Worm (Caenorhabditis elegans): Measurements from ENCODE around the gene apc-17.

DNA sequence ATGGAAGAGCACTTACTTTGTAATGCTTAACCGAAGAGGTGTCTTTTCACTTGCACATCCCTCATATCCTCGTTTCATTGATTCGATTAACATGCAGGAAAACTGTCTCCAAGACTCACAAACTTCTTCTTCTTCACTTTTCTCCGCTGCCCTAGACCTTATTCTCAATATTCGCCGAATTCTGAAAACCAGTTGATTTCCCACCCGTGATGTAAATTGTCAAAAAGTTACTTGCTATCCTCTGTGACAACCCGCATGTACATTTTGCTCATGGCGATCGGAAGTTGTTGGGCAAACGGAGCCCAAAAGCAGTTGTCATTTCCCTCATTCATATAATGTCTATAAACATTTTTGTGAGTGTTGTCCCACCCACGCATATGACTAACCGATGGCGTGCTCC, 2.5 kb downstream of the apc-17 start:
- no peak for TF ChIP-seq klf-2 (GFP tag; conservative IDR thresholded peaks at IDR 0.05)
- no peak for TF ChIP-seq T22C8.4 (GFP tag; IDR thresholded peaks at IDR 0.05)

All from whole organism, midembryonic.